Worm (Caenorhabditis elegans): ENCODE measurements around the gene T03G6.7.

T03G6.7 gene

ce11 chrX:2593703-2594102 lies at the start of gene T03G6.7, which contains the start of gene nhr-40:
Gene T03G6.7, plus strand, starts transcription at chrX:2594039.
Gene nhr-40, plus strand, starts transcription at chrX:2594003.
- no peak for TF ChIP-seq Y116A8C.19 (tag; optimal IDR thresholded peaks at IDR 0.05; ENCODE audit: borderline replicate concordance)
- no peak for TF ChIP-seq unc-130 (tag; optimal IDR thresholded peaks at IDR 0.05)
- no peak for TF ChIP-seq lin-13 (GFP tag; optimal IDR thresholded peaks at IDR 0.05)
- no peak for TF ChIP-seq pax-3 (tag; optimal IDR thresholded peaks at IDR 0.05)
- no peak for TF ChIP-seq nhr-12 (tag; optimal IDR thresholded peaks at IDR 0.05)
- no peak for TF ChIP-seq ama-1 (optimal IDR thresholded peaks at IDR 0.05)
- TF ChIP-seq pqm-1 (tag; optimal IDR thresholded peaks at IDR 0.05): no peak

ce11 chrX:2544645-2545044 lies 49.2 kb upstream of the T03G6.7 start:
- TF ChIP-seq egl-27 (tag; optimal IDR thresholded peaks at IDR 0.05) (no peak), hpl-2 (GFP tag; optimal IDR thresholded peaks at IDR 0.05) (no peak), Y116A8C.19 (tag; optimal IDR thresholded peaks at IDR 0.05; ENCODE audit: borderline replicate concordance) (no peak), aha-1 (tag; optimal IDR thresholded peaks at IDR 0.05) (no peak), elt-2 (tag; optimal IDR thresholded peaks at IDR 0.05) (peak; percentile 20), nhr-85 (tag) (no peak)

ce11 chrX:2548884-2549283 lies 45.0 kb upstream of the T03G6.7 start, which contains the start of gene smvt-1:
Gene smvt-1, minus strand, starts transcription at chrX:2548984.
- TF ChIP-seq xbp-1 (tag; optimal IDR thresholded peaks at IDR 0.05) (no peak), dsc-1 (tag; optimal IDR thresholded peaks at IDR 0.05) (peak; percentile 22), elt-3 (tag; optimal IDR thresholded peaks at IDR 0.05) (no peak)

ce11 chrX:2549322-2549721 lies 44.5 kb upstream of the T03G6.7 start:
- TF ChIP-seq sptf-1 (tag; optimal IDR thresholded peaks at IDR 0.05) (no peak), jun-1 (tag; optimal IDR thresholded peaks at IDR 0.05) (peak; percentile 56), unc-30 (tag; optimal IDR thresholded peaks at IDR 0.05) (no peak), dsc-1 (tag; optimal IDR thresholded peaks at IDR 0.05) (peak; percentile 74), xbp-1 (tag; optimal IDR thresholded peaks at IDR 0.05) (peak; percentile 29), egl-27 (tag; optimal IDR thresholded peaks at IDR 0.05) (no peak), lin-35 (GFP tag; optimal IDR thresholded peaks at IDR 0.05) (peak; percentile 39 to 67), elt-2 (tag; optimal IDR thresholded peaks at IDR 0.05) (peak; percentile 12), nhr-19 (GFP tag; conservative IDR thresholded peaks at IDR 0.05) (peak; percentile 76), lsy-2 (tag; optimal IDR thresholded peaks at IDR 0.05) (peak; percentile 45 to 70), ceh-88 (GFP tag; IDR thresholded peaks at IDR 0.05) (peak; percentile 27; the same call in 1 of the 2 replicates), fkh-4 (tag; optimal IDR thresholded peaks at IDR 0.05; ENCODE audit: borderline replicate concordance) (no peak), ceh-82 (tag; optimal IDR thresholded peaks at IDR 0.05) (peak; percentile 30 to 65 (median 36)), irx-1 (tag; optimal IDR thresholded peaks at IDR 0.05) (peak; percentile 65), hlh-4 (tag; optimal IDR thresholded peaks at IDR 0.05) (no peak), elt-3 (tag; optimal IDR thresholded peaks at IDR 0.05) (peak in 1 of 6 experiments; percentile 49), lir-3 (tag; optimal IDR thresholded peaks at IDR 0.05; ENCODE audit: poor library complexity) (peak; percentile 48), ceh-8 (GFP tag; optimal IDR thresholded peaks at IDR 0.05) (peak; percentile 41), unc-98 (GFP tag; IDR thresholded peaks at IDR 0.05) (no peak), skn-1 (tag; optimal IDR thresholded peaks at IDR 0.05) (peak; percentile 94), rnt-1 (tag; optimal IDR thresholded peaks at IDR 0.05) (peak; percentile 75), egl-13 (tag; optimal IDR thresholded peaks at IDR 0.05) (peak; percentile 17), mdl-1 (tag; optimal IDR thresholded peaks at IDR 0.05) (peak in 1 of 2 experiments; percentile 53), unc-130 (tag; optimal IDR thresholded peaks at IDR 0.05) (peak; percentile 36), nhr-77 (tag; optimal IDR thresholded peaks at IDR 0.05) (peak; percentile 82), fos-1 (tag; optimal IDR thresholded peaks at IDR 0.05) (peak; percentile 43), Y116A8C.19 (tag; optimal IDR thresholded peaks at IDR 0.05; ENCODE audit: borderline replicate concordance) (no peak), nhr-12 (tag; optimal IDR thresholded peaks at IDR 0.05) (no peak), zip-4 (GFP tag; optimal IDR thresholded peaks at IDR 0.05) (no peak), efl-1 (optimal IDR thresholded peaks at IDR 0.05) (peak in 1 of 2 experiments; percentile 17), efl-1 (GFP tag; optimal IDR thresholded peaks at IDR 0.05 in 1 of 2) (peak in 1 of 2 experiments; percentile 93), nhr-71 (tag; optimal IDR thresholded peaks at IDR 0.05) (peak; percentile 80), aha-1 (tag; optimal IDR thresholded peaks at IDR 0.05) (no peak), grh-1 (GFP tag; IDR thresholded peaks at IDR 0.05) (no peak), vab-15 (tag; optimal IDR thresholded peaks at IDR 0.05) (no peak), C16A3.4 (tag; optimal IDR thresholded peaks at IDR 0.05) (peak; percentile 71), fkh-10 (GFP tag; optimal IDR thresholded peaks at IDR 0.05) (peak; percentile 15), blmp-1 (tag; optimal IDR thresholded peaks at IDR 0.05) (no peak), swsn-7 (tag; optimal IDR thresholded peaks at IDR 0.05) (peak; percentile 75), mep-1 (tag; optimal IDR thresholded peaks at IDR 0.05) (peak; percentile 86)

Data from whole organism, L1 larva.